Worm (Caenorhabditis elegans): ENCODE measurements around the gene hacd-1.

Gene hacd-1

DNA sequence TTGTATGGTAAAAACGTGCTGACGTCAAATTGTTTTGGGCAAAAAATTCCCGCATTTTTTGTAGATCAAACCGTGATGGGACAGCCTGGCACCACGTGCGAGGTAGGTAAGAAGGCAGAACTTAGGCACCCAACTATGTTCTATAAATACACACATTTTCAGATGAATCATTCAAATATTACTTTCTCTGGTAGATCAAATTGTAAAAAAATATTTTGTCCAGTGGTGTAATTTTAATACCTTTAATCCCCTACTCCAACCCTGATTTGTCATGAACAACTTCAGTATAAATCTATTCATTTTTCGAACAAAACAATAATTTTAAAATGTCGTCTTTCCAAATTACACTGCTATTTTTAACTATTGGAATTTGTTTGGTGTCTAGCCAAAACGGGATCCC, 34.3 kb downstream of the hacd-1 start, which contains the start of gene spig-7:
spig-7 (plus strand) TSS at position 301 of the 400 bp plus-strand sequence.
- TF ChIP-seq nhr-2 (tag; optimal IDR thresholded peaks at IDR 0.05) (no peak), blmp-1 (tag; optimal IDR thresholded peaks at IDR 0.05) (no peak), nhr-237 (tag; optimal IDR thresholded peaks at IDR 0.05) (no peak)

ce11 chrV:1495334-1495733, 35.2 kb downstream of the hacd-1 start, which contains the start of gene C38C3.3:
C38C3.3 (plus strand) TSS chrV:1495634.
- TF ChIP-seq mab-5 (tag; optimal IDR thresholded peaks at IDR 0.05) = no peak
- no peak for TF ChIP-seq pha-4 (tag; optimal IDR thresholded peaks at IDR 0.05)
- no peak for TF ChIP-seq mls-2 (tag; optimal IDR thresholded peaks at IDR 0.05)
- no peak for TF ChIP-seq sptf-1 (tag; optimal IDR thresholded peaks at IDR 0.05)
- TF ChIP-seq nhr-12 (tag; optimal IDR thresholded peaks at IDR 0.05) = no peak
- TF ChIP-seq mep-1 (tag; optimal IDR thresholded peaks at IDR 0.05) = no peak
- no peak for TF ChIP-seq nhr-2 (tag; optimal IDR thresholded peaks at IDR 0.05)
- TF ChIP-seq lsy-2 (tag; optimal IDR thresholded peaks at IDR 0.05) = no peak
- TF ChIP-seq lin-32 (GFP tag; optimal IDR thresholded peaks at IDR 0.05) = no peak
- no peak for TF ChIP-seq blmp-1 (tag; optimal IDR thresholded peaks at IDR 0.05)
- TF ChIP-seq flh-1 (GFP tag; optimal IDR thresholded peaks at IDR 0.05) = no peak
- TF ChIP-seq zip-8 (tag; optimal IDR thresholded peaks at IDR 0.05) = no peak
- no peak for TF ChIP-seq nhr-237 (tag; optimal IDR thresholded peaks at IDR 0.05)
- TF ChIP-seq sem-2 (GFP tag; optimal IDR thresholded peaks at IDR 0.05) = no peak
- no peak for TF ChIP-seq nhr-76 (tag; optimal IDR thresholded peaks at IDR 0.05)
- TF ChIP-seq unc-39 (tag; optimal IDR thresholded peaks at IDR 0.05) = no peak
- no peak for TF ChIP-seq elt-1 (tag; optimal IDR thresholded peaks at IDR 0.05; ENCODE audit: borderline replicate concordance, insufficient read depth)

- TF ChIP-seq zip-8 (tag; optimal IDR thresholded peaks at IDR 0.05) (no peak), unc-62 (GFP tag; optimal IDR thresholded peaks at IDR 0.05) (no peak), tbx-8 (GFP tag; optimal IDR thresholded peaks at IDR 0.05) (no peak), ztf-11 (tag; optimal IDR thresholded peaks at IDR 0.05) (no peak), unc-120 (tag; optimal IDR thresholded peaks at IDR 0.05; ENCODE audit: poor library complexity, severe bottlenecking) (no peak), pha-4 (tag; optimal IDR thresholded peaks at IDR 0.05) (no peak), elt-1 (tag; optimal IDR thresholded peaks at IDR 0.05; ENCODE audit: borderline replicate concordance, insufficient read depth) (no peak), ceh-43 (GFP tag; optimal IDR thresholded peaks at IDR 0.05) (no peak), ces-1 (GFP tag; optimal IDR thresholded peaks at IDR 0.05) (no peak), elt-3 (tag; optimal IDR thresholded peaks at IDR 0.05) (no peak), ceh-83 (GFP tag; optimal IDR thresholded peaks at IDR 0.05) (no peak), nhr-12 (tag; optimal IDR thresholded peaks at IDR 0.05) (no peak), ham-2 (GFP tag; optimal IDR thresholded peaks at IDR 0.05) (no peak), unc-39 (tag; optimal IDR thresholded peaks at IDR 0.05) (no peak), flh-1 (GFP tag; optimal IDR thresholded peaks at IDR 0.05) (no peak), M03D4.4 (tag; optimal IDR thresholded peaks at IDR 0.05) (no peak), mep-1 (tag; optimal IDR thresholded peaks at IDR 0.05) (no peak)
These were observed 35.6 kb downstream of the hacd-1 start for ce11 chrV:1495752-1496151.

- TF ChIP-seq nhr-12 (tag; optimal IDR thresholded peaks at IDR 0.05) = no peak
- no peak for TF ChIP-seq zip-8 (tag; optimal IDR thresholded peaks at IDR 0.05)
- no peak for TF ChIP-seq ces-1 (GFP tag; optimal IDR thresholded peaks at IDR 0.05)
- no peak for TF ChIP-seq sptf-1 (tag; optimal IDR thresholded peaks at IDR 0.05)
- no peak for TF ChIP-seq ham-2 (GFP tag; optimal IDR thresholded peaks at IDR 0.05)
- TF ChIP-seq ceh-43 (GFP tag; optimal IDR thresholded peaks at IDR 0.05) = no peak
- no peak for TF ChIP-seq ceh-83 (GFP tag; optimal IDR thresholded peaks at IDR 0.05)
- no peak for TF ChIP-seq cnd-1 (tag; optimal IDR thresholded peaks at IDR 0.05)
- TF ChIP-seq blmp-1 (tag; optimal IDR thresholded peaks at IDR 0.05) = no peak
- no peak for TF ChIP-seq M03D4.4 (tag; optimal IDR thresholded peaks at IDR 0.05)
- no peak for TF ChIP-seq snpc-4 (tag; optimal IDR thresholded peaks at IDR 0.05)
- TF ChIP-seq mab-5 (tag; optimal IDR thresholded peaks at IDR 0.05) = no peak
- no peak for TF ChIP-seq ztf-11 (tag; optimal IDR thresholded peaks at IDR 0.05)
- TF ChIP-seq tbx-8 (GFP tag; optimal IDR thresholded peaks at IDR 0.05) = no peak
- no peak for TF ChIP-seq lsy-2 (tag; optimal IDR thresholded peaks at IDR 0.05)
These were observed 39.0 kb downstream of the hacd-1 start, which contains the start of gene sru-27 for ce11 chrV:1499140-1499539. sru-27 (plus strand) TSS chrV:1499440.

- TF ChIP-seq ces-1 (GFP tag; optimal IDR thresholded peaks at IDR 0.05) (no peak), flh-1 (GFP tag; optimal IDR thresholded peaks at IDR 0.05) (no peak), mep-1 (tag; optimal IDR thresholded peaks at IDR 0.05) (no peak), unc-39 (tag; optimal IDR thresholded peaks at IDR 0.05) (no peak), ceh-43 (GFP tag; optimal IDR thresholded peaks at IDR 0.05) (no peak), unc-62 (GFP tag; optimal IDR thresholded peaks at IDR 0.05) (no peak), blmp-1 (tag; optimal IDR thresholded peaks at IDR 0.05) (no peak), nhr-2 (tag; optimal IDR thresholded peaks at IDR 0.05) (no peak), lin-13 (tag; optimal IDR thresholded peaks at IDR 0.05) (no peak), cnd-1 (tag; optimal IDR thresholded peaks at IDR 0.05) (no peak), nhr-12 (tag; optimal IDR thresholded peaks at IDR 0.05) (no peak), M03D4.4 (tag; optimal IDR thresholded peaks at IDR 0.05) (no peak), lin-32 (GFP tag; optimal IDR thresholded peaks at IDR 0.05) (no peak), elt-3 (tag; optimal IDR thresholded peaks at IDR 0.05) (no peak), ceh-83 (GFP tag; optimal IDR thresholded peaks at IDR 0.05) (no peak)
These were observed 45.8 kb downstream of the hacd-1 start, which contains the start of gene sru-28 for ce11 chrV:1505995-1506394. sru-28 (plus strand) TSS chrV:1506295.
